Fruit fly (Drosophila melanogaster) whole organism, pupa: ENCODE measurements around the gene Whamy.

ENCODE experiments used
- CG12605 ChIP-seq: fragments of 200-800 bp; sonication (Bioruptor generic); IDR thresholded peaks from 2 replicates; pipeline ENCODE4 v1.3.6; 2022; ENCODE audit warnings: missing biosample characterization, missing genetic modification characterization
- CG13204 ChIP-seq: fragments of 200-800 bp; sonication (Bioruptor generic); optimal IDR thresholded peaks from 2 replicates; lab custom pipeline; 2018; ENCODE audit warnings: missing biosample characterization, mild to moderate bottlenecking, missing genetic modification characterization, moderate library complexity
- CG14655 ChIP-seq: fragments of 200-800 bp; sonication (Bioruptor generic); optimal IDR thresholded peaks from 3 replicates; lab custom pipeline; 2017; ENCODE audit warnings: mild to moderate bottlenecking, missing biosample characterization, missing genetic modification reagents, missing genetic modification characterization
- CG8301 ChIP-seq: fragments of 200-800 bp; sonication (Bioruptor generic); optimal IDR thresholded peaks from 2 replicates; lab custom pipeline; 2018; ENCODE audit warnings: missing biosample characterization, mild to moderate bottlenecking, missing genetic modification characterization
- CG9948 ChIP-seq: fragments of 200-800 bp; sonication (Bioruptor generic); optimal IDR thresholded peaks from 2 replicates; lab custom pipeline; 2018; ENCODE audit warnings: missing biosample characterization, mild to moderate bottlenecking, missing genetic modification characterization, moderate library complexity
- EcR ChIP-seq: fragments of 200-800 bp; sonication (Bioruptor generic); optimal IDR thresholded peaks from 3 replicates; lab custom pipeline; 2019; ENCODE audit warnings: missing biosample characterization, missing genetic modification characterization, mild to moderate bottlenecking, moderate library complexity, missing genetic modification reagents
- Pif1B ChIP-seq: fragments of 200-800 bp; sonication (Bioruptor generic); optimal IDR thresholded peaks from 3 replicates; lab custom pipeline; 2016; ENCODE audit warnings: missing biosample characterization, missing genetic modification characterization
- Snoo ChIP-seq: fragments of 200-800 bp; sonication (Bioruptor generic); optimal IDR thresholded peaks from 3 replicates; lab custom pipeline; 2017; ENCODE audit warnings: missing biosample characterization, mild to moderate bottlenecking, missing genetic modification characterization, inconsistent platforms
- fd96Ca ChIP-seq: fragments of 200-800 bp; sonication (Bioruptor generic); IDR thresholded peaks from 3 replicates; pipeline ENCODE4 v1.3.6; 2022; ENCODE audit warnings: missing biosample characterization, missing genetic modification characterization

dm6 chr3R:9735151-9735550, 39.1 kb downstream of the Whamy start:
- TF ChIP-seq CG12605 (GFP tag; lab: Robert Waterston, UW) (no peak), EcR (no peak), CG13204 (GFP tag; lab: Kevin White, UChicago) (no peak), Snoo (tag; lab: Kevin White, UChicago) (no peak), CG14655 (GFP tag; lab: Kevin White, UChicago) (no peak), CG8301 (tag; lab: Kevin White, UChicago) (no peak), fd96Ca (GFP tag; lab: Robert Waterston, UW) (no peak), CG9948 (tag; lab: Kevin White, UChicago) (no peak), Pif1B (GFP tag; lab: Kevin White, UChicago) (no peak)
